Worm (Caenorhabditis elegans) whole organism, L4/young adult: Measurements from ENCODE around the gene F07H5.10.

ENCODE experiments used
- W03F9.2 ChIP-seq: fragments of 150-350 bp; optimal IDR thresholded peaks from 2 replicates; lab custom pipeline; 2014; ENCODE audit warnings: missing biosample characterization, missing genetic modification characterization
- dao-5 ChIP-seq: sonication (generic microtip); optimal IDR thresholded peaks from 2 replicates; lab custom pipeline; 2016; ENCODE audit warnings: missing genotype, missing genetic modification characterization, moderate library complexity, missing compliant biosample characterization
- him-1 ChIP-seq: sonication (generic microtip); optimal IDR thresholded peaks from 2 replicates; lab custom pipeline; 2016; ENCODE audit warnings: missing genotype, missing genetic modification reagents, missing genetic modification characterization, missing compliant biosample characterization

The F07H5.10 gene

ce11 chrII:8810679-8811413 is 2.5 kb upstream of the F07H5.10 start, which contains the start of the genes F46C5.9 and rer-1:
Gene F46C5.9, minus strand, starts transcription at chrII:8810729.
Gene rer-1, plus strand, starts transcription at chrII:8811370.
- TF ChIP-seq him-1 (tag; lab: Kevin White, UChicago) (no peak), dao-5 (no peak), W03F9.2 (tag; lab: Kevin White, UChicago) (peak; percentile 60)

- TF ChIP-seq W03F9.2 (tag; lab: Kevin White, UChicago) (no peak), him-1 (tag; lab: Kevin White, UChicago) (no peak), dao-5 (no peak)
Measured at ce11 chrII:8806921-8807320, 1.5 kb downstream of the F07H5.10 start, which contains the start of gene pho-13. Gene pho-13, minus strand, starts transcription at chrII:8807021.

- TF ChIP-seq him-1 (tag; lab: Kevin White, UChicago), result no peak
- no peak for TF ChIP-seq dao-5
- no peak for TF ChIP-seq W03F9.2 (tag; lab: Kevin White, UChicago)
Measured at ce11 chrII:8800830-8801229, 7.6 kb downstream of the F07H5.10 start, which contains the start of gene appg-2. Gene appg-2, plus strand, starts transcription at chrII:8801130.

- no peak for TF ChIP-seq him-1 (tag; lab: Kevin White, UChicago)
Measured at ce11 chrII:8799725-8800124, 8.7 kb downstream of the F07H5.10 start.

ce11 chrII:8796391-8796790 is 12.0 kb downstream of the F07H5.10 start:
- no peak for TF ChIP-seq dao-5
- peak; percentile 6 for TF ChIP-seq W03F9.2 (tag; lab: Kevin White, UChicago)
- peak; percentile 90 for TF ChIP-seq him-1 (tag; lab: Kevin White, UChicago)

ce11 chrII:8795227-8795626 is 13.2 kb downstream of the F07H5.10 start:
- TF ChIP-seq W03F9.2 (tag; lab: Kevin White, UChicago) (no peak), him-1 (tag; lab: Kevin White, UChicago) (no peak), dao-5 (no peak)

- TF ChIP-seq W03F9.2 (tag; lab: Kevin White, UChicago), result no peak
- TF ChIP-seq dao-5, result no peak
- TF ChIP-seq him-1 (tag; lab: Kevin White, UChicago), result no peak
Measured at ce11 chrII:8794072-8794471, 14.3 kb downstream of the F07H5.10 start, which contains the start of gene F07H5.7. Gene F07H5.7, minus strand, starts transcription at chrII:8794172.

- TF ChIP-seq dao-5 (no peak), W03F9.2 (tag; lab: Kevin White, UChicago) (no peak), him-1 (tag; lab: Kevin White, UChicago) (no peak)
Measured at ce11 chrII:8792640-8793039, 15.7 kb downstream of the F07H5.10 start, which contains the start of gene idpa-2. Gene idpa-2, minus strand, starts transcription at chrII:8792740.

ce11 chrII:8789828-8790558 is 18.4 kb downstream of the F07H5.10 start, which contains the start of gene F07H5.13:
Gene F07H5.13, plus strand, starts transcription at chrII:8790557.
- TF ChIP-seq dao-5 (no peak), W03F9.2 (tag; lab: Kevin White, UChicago) (peak; percentile 53)

- TF ChIP-seq him-1 (tag; lab: Kevin White, UChicago), result no peak
- TF ChIP-seq W03F9.2 (tag; lab: Kevin White, UChicago), result no peak
- TF ChIP-seq dao-5, result no peak
Measured at ce11 chrII:8788752-8789151, 19.6 kb downstream of the F07H5.10 start.

ce11 chrII:8787376-8787775 is 21.0 kb downstream of the F07H5.10 start:
- TF ChIP-seq dao-5, result no peak
- TF ChIP-seq W03F9.2 (tag; lab: Kevin White, UChicago), result peak; percentile 84
- TF ChIP-seq him-1 (tag; lab: Kevin White, UChicago), result peak; percentile 68

ce11 chrII:8785875-8786274 is 22.5 kb downstream of the F07H5.10 start:
- TF ChIP-seq dao-5 (no peak), him-1 (tag; lab: Kevin White, UChicago) (no peak), W03F9.2 (tag; lab: Kevin White, UChicago) (no peak)

ce11 chrII:8784235-8784928 is 24.0 kb downstream of the F07H5.10 start:
- peak; percentile 56 for TF ChIP-seq him-1 (tag; lab: Kevin White, UChicago)
- no peak for TF ChIP-seq dao-5
